Worm (Caenorhabditis elegans) whole organism, midembryonic: Measurements from ENCODE around the gene nkb-2.

Experiments used
- T22C8.4 ChIP-seq: fragments of 200-800 bp; sonication (Bioruptor generic); IDR thresholded peaks from 2 replicates; pipeline ENCODE4 v1.3.6; 2022; ENCODE audit warnings: missing genetic modification characterization, missing compliant biosample characterization
- cog-1 ChIP-seq: sonication (generic microtip); optimal IDR thresholded peaks from 2 replicates; lab custom pipeline; 2016; ENCODE audit warnings: missing genetic modification characterization, missing compliant biosample characterization
- flt-1 ChIP-seq: fragments of 200-800 bp; sonication (Bioruptor generic); IDR thresholded peaks from 2 replicates; pipeline ENCODE4 v1.3.6; 2022; ENCODE audit warnings: missing genetic modification characterization, missing compliant biosample characterization
- klf-2 ChIP-seq: fragments of 200-800 bp; sonication (Bioruptor generic); conservative IDR thresholded peaks from 2 replicates; pipeline ENCODE4 v1.3.6; 2022; ENCODE audit warnings: missing genetic modification reagents, missing genetic modification characterization, missing compliant biosample characterization
- med-1 ChIP-seq: sonication (generic microtip); optimal IDR thresholded peaks from 2 replicates; lab custom pipeline; 2017; ENCODE audit warnings: missing genetic modification characterization, mild to moderate bottlenecking, missing compliant biosample characterization, antibody characterized with exemption, missing genetic modification reagents; ENCODE audit not compliant: insufficient read depth
- ref-1 ChIP-seq: fragments of 200-800 bp; sonication (Bioruptor generic); conservative IDR thresholded peaks from 2 replicates; pipeline ENCODE4 v1.3.6; 2022; ENCODE audit warnings: missing genetic modification reagents, missing genetic modification characterization, missing compliant biosample characterization
- tab-1 ChIP-seq: fragments of 200-800 bp; sonication (Bioruptor generic); IDR thresholded peaks from 2 replicates; pipeline ENCODE4 v1.3.6; 2022; ENCODE audit warnings: missing genetic modification characterization, missing compliant biosample characterization
- ztf-23 ChIP-seq: fragments of 200-800 bp; sonication (Bioruptor generic); IDR thresholded peaks from 2 replicates; pipeline ENCODE4 v1.3.6; 2022; ENCODE audit warnings: missing genetic modification reagents, missing genetic modification characterization, missing compliant biosample characterization
- ztf-29 ChIP-seq: fragments of 200-800 bp; sonication (Bioruptor generic); IDR thresholded peaks from 2 replicates; pipeline ENCODE4 v1.3.6; 2022; ENCODE audit warnings: missing genetic modification reagents, missing genetic modification characterization, missing compliant biosample characterization

nkb-2 gene

ce11 chrIV:10593570-10593969 lies 2.8 kb downstream of the nkb-2 start, which contains the start of gene C43F9.7:
TSS of gene C43F9.7 (minus strand) at chrIV:10593670.
- TF ChIP-seq ztf-29 (GFP tag; lab: Robert Waterston, UW), result no peak
- TF ChIP-seq med-1 (GFP tag; lab: Kevin White, UChicago), result no peak
- no peak for TF ChIP-seq flt-1 (GFP tag; lab: Robert Waterston, UW)
- TF ChIP-seq klf-2 (GFP tag; lab: Robert Waterston, UW), result no peak
- no peak for TF ChIP-seq ref-1 (GFP tag; lab: Robert Waterston, UW)
- no peak for TF ChIP-seq tab-1
- no peak for TF ChIP-seq ztf-23 (GFP tag; lab: Robert Waterston, UW)
- no peak for TF ChIP-seq T22C8.4 (GFP tag; lab: Robert Waterston, UW)
- TF ChIP-seq cog-1 (tag; lab: Kevin White, UChicago), result no peak

DNA sequence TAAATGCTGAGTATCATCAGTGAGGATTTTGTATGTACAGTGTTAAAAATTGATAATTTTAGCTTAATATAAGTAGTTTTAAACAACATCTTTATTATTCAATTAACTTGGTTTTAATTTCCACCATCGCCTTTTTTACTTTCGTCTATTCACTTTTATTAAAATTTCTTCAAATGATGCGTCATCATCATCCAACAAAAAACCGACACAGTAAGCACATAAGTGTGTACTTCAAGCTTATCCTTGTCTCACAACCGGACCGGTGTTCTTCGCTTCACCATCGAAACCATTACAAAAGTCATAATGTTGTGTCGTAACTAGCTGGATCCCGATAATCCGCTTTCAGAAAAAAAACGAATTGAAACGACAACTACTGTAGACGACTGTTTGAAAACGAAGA lies 5.8 kb downstream of the nkb-2 start, which contains the start of gene C43F9.11:
Gene C43F9.11, plus strand, starts transcription at position 301 of the 400 bp plus-strand sequence.
- TF ChIP-seq ztf-29 (GFP tag; lab: Robert Waterston, UW) (no peak), med-1 (GFP tag; lab: Kevin White, UChicago) (no peak), ztf-23 (GFP tag; lab: Robert Waterston, UW) (no peak), tab-1 (no peak), klf-2 (GFP tag; lab: Robert Waterston, UW) (no peak), cog-1 (tag; lab: Kevin White, UChicago) (no peak), ref-1 (GFP tag; lab: Robert Waterston, UW) (no peak), T22C8.4 (GFP tag; lab: Robert Waterston, UW) (no peak), flt-1 (GFP tag; lab: Robert Waterston, UW) (no peak)

DNA sequence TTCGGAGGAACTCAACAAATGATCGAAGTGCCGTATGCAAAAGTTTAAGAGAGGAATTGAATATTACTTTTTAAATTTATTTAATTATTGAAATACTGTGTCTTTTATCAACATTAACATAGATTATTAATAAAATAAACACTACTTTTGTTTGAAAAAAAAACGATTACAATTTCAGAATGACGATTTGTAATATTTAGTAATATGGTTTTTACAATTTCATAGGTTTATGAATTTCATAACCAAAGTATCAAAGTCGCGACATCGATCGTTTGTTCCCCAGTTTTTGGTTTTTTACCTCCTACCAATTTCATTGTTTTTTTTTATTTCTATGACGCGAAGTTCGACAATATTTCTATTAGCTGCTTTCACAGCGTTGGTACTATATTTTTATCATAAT lies 9.3 kb downstream of the nkb-2 start, which contains the start of gene R09H10.1:
Gene R09H10.1, plus strand, starts transcription at position 301 of the 400 bp plus-strand sequence.
- TF ChIP-seq tab-1, result no peak
- no peak for TF ChIP-seq cog-1 (tag; lab: Kevin White, UChicago)
- no peak for TF ChIP-seq med-1 (GFP tag; lab: Kevin White, UChicago)
- no peak for TF ChIP-seq ztf-23 (GFP tag; lab: Robert Waterston, UW)
- TF ChIP-seq flt-1 (GFP tag; lab: Robert Waterston, UW), result no peak
- no peak for TF ChIP-seq klf-2 (GFP tag; lab: Robert Waterston, UW)
- TF ChIP-seq ztf-29 (GFP tag; lab: Robert Waterston, UW), result no peak
- TF ChIP-seq ref-1 (GFP tag; lab: Robert Waterston, UW), result no peak

- TF ChIP-seq flt-1 (GFP tag; lab: Robert Waterston, UW) (no peak), tab-1 (no peak), T22C8.4 (GFP tag; lab: Robert Waterston, UW) (no peak), ztf-23 (GFP tag; lab: Robert Waterston, UW) (no peak), klf-2 (GFP tag; lab: Robert Waterston, UW) (no peak), ztf-29 (GFP tag; lab: Robert Waterston, UW) (no peak), med-1 (GFP tag; lab: Kevin White, UChicago) (no peak), ref-1 (GFP tag; lab: Robert Waterston, UW) (no peak), cog-1 (tag; lab: Kevin White, UChicago) (no peak)
Measured at ce11 chrIV:10602644-10603043, 11.9 kb downstream of the nkb-2 start, which contains the start of gene R09H10.2. TSS of gene R09H10.2 (plus strand) at chrIV:10602944.

- no peak for TF ChIP-seq ztf-29 (GFP tag; lab: Robert Waterston, UW)
- TF ChIP-seq ztf-23 (GFP tag; lab: Robert Waterston, UW), result no peak
- TF ChIP-seq ref-1 (GFP tag; lab: Robert Waterston, UW), result no peak
- no peak for TF ChIP-seq tab-1
- TF ChIP-seq cog-1 (tag; lab: Kevin White, UChicago), result no peak
- TF ChIP-seq flt-1 (GFP tag; lab: Robert Waterston, UW), result no peak
- no peak for TF ChIP-seq klf-2 (GFP tag; lab: Robert Waterston, UW)
- TF ChIP-seq T22C8.4 (GFP tag; lab: Robert Waterston, UW), result no peak
- no peak for TF ChIP-seq med-1 (GFP tag; lab: Kevin White, UChicago)
Measured at ce11 chrIV:10606575-10607080, 15.9 kb downstream of the nkb-2 start, which contains the start of gene R09H10.3. TSS of gene R09H10.3 (plus strand) at chrIV:10607030.

- TF ChIP-seq tab-1, result no peak
- TF ChIP-seq ztf-23 (GFP tag; lab: Robert Waterston, UW), result no peak
- no peak for TF ChIP-seq T22C8.4 (GFP tag; lab: Robert Waterston, UW)
- no peak for TF ChIP-seq cog-1 (tag; lab: Kevin White, UChicago)
- no peak for TF ChIP-seq klf-2 (GFP tag; lab: Robert Waterston, UW)
- TF ChIP-seq flt-1 (GFP tag; lab: Robert Waterston, UW), result no peak
- no peak for TF ChIP-seq ztf-29 (GFP tag; lab: Robert Waterston, UW)
- no peak for TF ChIP-seq med-1 (GFP tag; lab: Kevin White, UChicago)
- TF ChIP-seq ref-1 (GFP tag; lab: Robert Waterston, UW), result no peak
Measured at ce11 chrIV:10608275-10608674, 17.6 kb downstream of the nkb-2 start, which contains the start of gene R09H10.6. TSS of gene R09H10.6 (plus strand) at chrIV:10608575.

- TF ChIP-seq ztf-29 (GFP tag; lab: Robert Waterston, UW) (no peak), flt-1 (GFP tag; lab: Robert Waterston, UW) (no peak), T22C8.4 (GFP tag; lab: Robert Waterston, UW) (no peak), ref-1 (GFP tag; lab: Robert Waterston, UW) (no peak), klf-2 (GFP tag; lab: Robert Waterston, UW) (no peak), ztf-23 (GFP tag; lab: Robert Waterston, UW) (no peak), cog-1 (tag; lab: Kevin White, UChicago) (no peak), tab-1 (no peak), med-1 (GFP tag; lab: Kevin White, UChicago) (no peak)
Measured at ce11 chrIV:10609920-10610319, 19.2 kb downstream of the nkb-2 start.

- no peak for TF ChIP-seq klf-2 (GFP tag; lab: Robert Waterston, UW)
- no peak for TF ChIP-seq T22C8.4 (GFP tag; lab: Robert Waterston, UW)
- TF ChIP-seq tab-1, result no peak
- TF ChIP-seq ref-1 (GFP tag; lab: Robert Waterston, UW), result no peak
- TF ChIP-seq ztf-29 (GFP tag; lab: Robert Waterston, UW), result no peak
- TF ChIP-seq cog-1 (tag; lab: Kevin White, UChicago), result no peak
- TF ChIP-seq ztf-23 (GFP tag; lab: Robert Waterston, UW), result no peak
- TF ChIP-seq med-1 (GFP tag; lab: Kevin White, UChicago), result no peak
- no peak for TF ChIP-seq flt-1 (GFP tag; lab: Robert Waterston, UW)
Measured at ce11 chrIV:10612281-10612680, 21.6 kb downstream of the nkb-2 start.
